Fruit fly (Drosophila melanogaster): ENCODE data around the gene CG10591.

dm6 chr3L:5562584-5562983 is 36.9 kb downstream of the CG10591 start:
- TF ChIP-seq Nf-YA (GFP tag; IDR thresholded peaks at IDR 0.05) (no peak), Neu2 (GFP tag; optimal IDR thresholded peaks at IDR 0.05; ENCODE audit: borderline replicate concordance) (no peak), NK7.1 (GFP tag; optimal IDR thresholded peaks at IDR 0.05) (no peak), nerfin-2 (GFP tag; IDR thresholded peaks at IDR 0.05; ENCODE audit: partially characterized antibody) (no peak), trem (tag; optimal IDR thresholded peaks at IDR 0.05) (no peak), Rx (GFP tag; IDR thresholded peaks at IDR 0.05) (no peak), CG31388 (GFP tag; optimal IDR thresholded peaks at IDR 0.05) (no peak), CG43689 (GFP tag; IDR thresholded peaks at IDR 0.05) (no peak), CG16863 (GFP tag; optimal IDR thresholded peaks at IDR 0.05) (no peak), pb (GFP tag; optimal IDR thresholded peaks at IDR 0.05) (no peak)
